Worm (Caenorhabditis elegans) whole organism, L3 larva: ENCODE measurements around the gene R05D3.12.
A peak's percentile ranks its signal among the peaks of the same experiment; 100 is the strongest.

Experiments
- R02D3.7 ChIP-seq: fragments of 150-350 bp; optimal IDR thresholded peaks from 2 replicates; lab custom pipeline; 2014; ENCODE audit warnings: missing biosample characterization, missing genetic modification characterization
- ZK546.5 ChIP-seq: sonication (generic microtip); optimal IDR thresholded peaks from 2 replicates; lab custom pipeline; 2017; ENCODE audit warnings: missing biosample characterization, missing genetic modification characterization
- ama-1 ChIP-seq: fragments of 150-350 bp; optimal IDR thresholded peaks from 2 replicates; lab custom pipeline; 2018
- ceh-82 ChIP-seq: fragments of 150-350 bp; optimal IDR thresholded peaks from 2 replicates; lab custom pipeline; 2014; ENCODE audit warnings: missing biosample characterization, missing genetic modification characterization
- ceh-9 ChIP-seq: sonication (generic microtip); optimal IDR thresholded peaks from 2 replicates; lab custom pipeline; 2018; ENCODE audit warnings: missing biosample characterization, missing genetic modification characterization
- egl-5 ChIP-seq: fragments of 150-350 bp; optimal IDR thresholded peaks from 2 replicates; lab custom pipeline; 2017; ENCODE audit warnings: missing biosample characterization, missing genetic modification reagents, missing genetic modification characterization, inconsistent platforms
- elt-1 ChIP-seq: fragments of 150-350 bp; optimal IDR thresholded peaks from 2 replicates; lab custom pipeline; 2014; ENCODE audit warnings: missing biosample characterization, missing genetic modification characterization
- elt-2 ChIP-seq: sonication (generic microtip); optimal IDR thresholded peaks from 2 replicates; lab custom pipeline; 2016; ENCODE audit warnings: missing genetic modification reagents, mild to moderate bottlenecking, missing genetic modification characterization, missing compliant biosample characterization
- elt-3 ChIP-seq, 3 experiments: fragments of 150-350 bp in 1 of 3; sonication (generic microtip) in 2 of 3; optimal IDR thresholded peaks; 2 replicates in 2 of 3; 4 replicates in 1 of 3; lab custom pipeline; 2014 to 2017; ENCODE audit warnings: missing biosample characterization in 3 of 3, missing genetic modification characterization in 3 of 3
- fkh-10 ChIP-seq: sonication (generic microtip); optimal IDR thresholded peaks from 2 replicates; lab custom pipeline; 2017; ENCODE audit warnings: missing biosample characterization, missing genetic modification reagents, missing genetic modification characterization
- fkh-2 ChIP-seq: fragments of 150-350 bp; optimal IDR thresholded peaks from 2 replicates; lab custom pipeline; 2014; ENCODE audit warnings: missing biosample characterization, missing genetic modification reagents, missing genetic modification characterization
- fos-1 ChIP-seq: fragments of 150-350 bp; optimal IDR thresholded peaks from 2 replicates; lab custom pipeline; 2014; ENCODE audit warnings: missing biosample characterization, missing genetic modification characterization
- jun-1 ChIP-seq: fragments of 150-350 bp; optimal IDR thresholded peaks from 2 replicates; lab custom pipeline; 2014; ENCODE audit warnings: missing biosample characterization, missing genetic modification reagents, missing genetic modification characterization
- lin-15B ChIP-seq: fragments of 150-350 bp; optimal IDR thresholded peaks from 2 replicates; lab custom pipeline; 2014; ENCODE audit warnings: missing biosample characterization, missing genetic modification characterization
- lsy-12 ChIP-seq: sonication (generic microtip); optimal IDR thresholded peaks from 2 replicates; lab custom pipeline; 2016; ENCODE audit warnings: mild to moderate bottlenecking, missing genetic modification characterization, missing compliant biosample characterization
- nfya-1 ChIP-seq: sonication (generic microtip); optimal IDR thresholded peaks from 2 replicates; lab custom pipeline; 2017; ENCODE audit warnings: missing genetic modification characterization, mild to moderate bottlenecking, missing compliant biosample characterization, antibody characterized with exemption, moderate library complexity; ENCODE audit not compliant: insufficient read depth
- nhr-12 ChIP-seq: fragments of 150-350 bp; optimal IDR thresholded peaks from 2 replicates; lab custom pipeline; 2014; ENCODE audit warnings: missing biosample characterization, missing genetic modification characterization
- nhr-23 ChIP-seq: fragments of 150-350 bp; optimal IDR thresholded peaks from 2 replicates; lab custom pipeline; 2014; ENCODE audit warnings: missing biosample characterization, missing genetic modification reagents, missing genetic modification characterization
- nhr-237 ChIP-seq: fragments of 150-350 bp; optimal IDR thresholded peaks from 2 replicates; lab custom pipeline; 2014; ENCODE audit warnings: missing biosample characterization, missing genetic modification characterization
- nhr-25 ChIP-seq: sonication (generic microtip); optimal IDR thresholded peaks from 2 replicates; lab custom pipeline; 2017; ENCODE audit warnings: missing biosample characterization, missing genetic modification characterization
- nhr-28 ChIP-seq: fragments of 150-350 bp; optimal IDR thresholded peaks from 2 replicates; lab custom pipeline; 2014; ENCODE audit warnings: missing biosample characterization, missing genetic modification characterization
- nhr-43 ChIP-seq: sonication (generic microtip); optimal IDR thresholded peaks from 2 replicates; lab custom pipeline; 2016; ENCODE audit warnings: mild to moderate bottlenecking, missing genetic modification characterization, missing compliant biosample characterization; ENCODE audit not compliant: poor library complexity, severe bottlenecking
- nhr-76 ChIP-seq: fragments of 150-350 bp; sonication (generic microtip); optimal IDR thresholded peaks from 5 replicates; lab custom pipeline; 2014; ENCODE audit warnings: missing biosample characterization, missing genetic modification characterization
- nhr-77 ChIP-seq: fragments of 150-350 bp; optimal IDR thresholded peaks from 2 replicates; lab custom pipeline; 2014; ENCODE audit warnings: missing biosample characterization, missing genetic modification characterization
- pha-4 ChIP-seq: fragments of 150-350 bp; optimal IDR thresholded peaks from 2 replicates; lab custom pipeline; 2014; ENCODE audit warnings: missing biosample characterization, missing genetic modification reagents, missing genetic modification characterization
- pqm-1 ChIP-seq: fragments of 150-350 bp; optimal IDR thresholded peaks from 2 replicates; lab custom pipeline; 2017; ENCODE audit warnings: missing biosample characterization, missing genetic modification characterization, inconsistent platforms
- sea-2 ChIP-seq: fragments of 150-350 bp; sonication (generic microtip); optimal IDR thresholded peaks from 4 replicates; lab custom pipeline; 2014; ENCODE audit warnings: missing biosample characterization, missing genetic modification reagents, missing genetic modification characterization
- skn-1 ChIP-seq: fragments of 150-350 bp; optimal IDR thresholded peaks from 2 replicates; lab custom pipeline; 2014; ENCODE audit warnings: missing biosample characterization, missing genetic modification characterization
- snpc-4 ChIP-seq: fragments of 150-350 bp; optimal IDR thresholded peaks from 2 replicates; lab custom pipeline; 2014; ENCODE audit warnings: missing biosample characterization, missing genetic modification characterization
- tbx-2 ChIP-seq: sonication (generic microtip); optimal IDR thresholded peaks from 2 replicates; lab custom pipeline; 2016; ENCODE audit warnings: mild to moderate bottlenecking, missing genetic modification characterization, missing compliant biosample characterization
- unc-39 ChIP-seq: sonication (generic microtip); optimal IDR thresholded peaks from 4 replicates; lab custom pipeline; 2017; ENCODE audit warnings: missing biosample characterization, missing genetic modification characterization
- unc-62 ChIP-seq: fragments of 150-350 bp; sonication (generic microtip); optimal IDR thresholded peaks from 4 replicates; lab custom pipeline; 2014; ENCODE audit warnings: missing biosample characterization, missing genetic modification reagents, missing genetic modification characterization
- ztf-11 ChIP-seq: fragments of 150-350 bp; optimal IDR thresholded peaks from 2 replicates; lab custom pipeline; 2014; ENCODE audit warnings: missing biosample characterization, missing genetic modification characterization
- ztf-4 ChIP-seq: fragments of 150-350 bp; optimal IDR thresholded peaks from 2 replicates; lab custom pipeline; 2014; ENCODE audit warnings: missing biosample characterization, missing genetic modification characterization

Gene R05D3.12

DNA sequence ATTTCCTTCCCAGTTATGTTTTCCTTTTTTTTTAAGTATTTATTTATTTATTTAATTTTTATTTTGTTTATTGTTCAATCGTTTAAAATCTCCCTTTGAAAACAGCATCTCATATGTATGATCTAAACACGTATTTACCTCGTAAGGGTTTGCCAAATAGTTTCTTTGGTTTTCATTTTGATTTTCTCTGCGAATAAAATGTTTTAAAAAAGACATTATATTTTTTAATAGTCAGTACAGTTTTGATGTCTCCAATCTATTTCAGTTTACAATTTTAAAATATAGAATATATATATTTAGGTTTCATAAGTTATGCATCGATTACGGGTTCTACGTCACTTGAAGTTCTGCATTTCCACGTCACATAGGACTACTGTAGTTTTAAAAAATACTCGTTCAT, at the start of gene R05D3.12:
TSS of gene R05D3.12 (plus strand) at position 301 of the 400 bp plus-strand sequence.
- TF ChIP-seq snpc-4, result no peak
- TF ChIP-seq tbx-2 (tag; lab: Kevin White, UChicago), result no peak
- no peak for TF ChIP-seq sea-2 (GFP tag; lab: Kevin White, UChicago)
- no peak for TF ChIP-seq jun-1 (tag; lab: Kevin White, UChicago)
- no peak for TF ChIP-seq pha-4 (tag; lab: Kevin White, UChicago)
- TF ChIP-seq fos-1, result no peak
- no peak for TF ChIP-seq ama-1 (lab: Kevin White, UChicago)

DNA sequence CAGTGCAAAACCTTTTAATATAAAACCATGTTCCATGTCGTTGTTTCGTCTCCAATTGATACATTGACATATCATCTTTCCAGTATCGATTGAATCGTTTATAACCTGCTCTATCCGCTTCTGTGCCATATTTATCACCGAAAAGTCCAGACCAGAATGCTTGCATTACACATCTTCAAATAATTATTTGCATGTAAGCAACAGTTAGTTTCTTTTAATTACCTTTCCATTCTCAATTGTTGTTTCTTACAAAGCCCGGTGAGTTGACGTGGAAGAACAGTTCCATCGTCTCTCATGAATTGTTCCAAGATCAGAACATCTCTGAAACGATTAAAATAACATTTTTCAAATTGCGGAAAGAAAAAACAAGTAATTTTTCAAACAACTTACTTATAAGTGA, 49.5 kb upstream of the R05D3.12 start, which contains the start of gene iglr-2:
TSS of gene iglr-2 (minus strand) at position 101 of the 400 bp plus-strand sequence.
- TF ChIP-seq fkh-2 (tag; lab: Kevin White, UChicago) (no peak), ZK546.5 (tag; lab: Kevin White, UChicago) (no peak), nhr-43 (no peak), nhr-23 (no peak), nhr-76 (tag; lab: Kevin White, UChicago) (no peak), elt-2 (tag; lab: Kevin White, UChicago) (no peak), egl-5 (tag; lab: Kevin White, UChicago) (no peak), nhr-237 (tag; lab: Kevin White, UChicago) (no peak), elt-3 (tag; optimal IDR thresholded peaks at IDR 0.05; lab: Kevin White, UChicago) (no peak), nhr-25 (no peak), fkh-10 (GFP tag; lab: Kevin White, UChicago) (no peak), nhr-28 (tag; lab: Kevin White, UChicago) (no peak), nhr-12 (no peak), nfya-1 (tag; lab: Kevin White, UChicago) (no peak), R02D3.7 (tag; lab: Kevin White, UChicago) (no peak), ceh-82 (tag; lab: Kevin White, UChicago) (no peak), ceh-9 (no peak), sea-2 (GFP tag; lab: Kevin White, UChicago) (no peak), pqm-1 (tag; lab: Kevin White, UChicago) (no peak)

DNA sequence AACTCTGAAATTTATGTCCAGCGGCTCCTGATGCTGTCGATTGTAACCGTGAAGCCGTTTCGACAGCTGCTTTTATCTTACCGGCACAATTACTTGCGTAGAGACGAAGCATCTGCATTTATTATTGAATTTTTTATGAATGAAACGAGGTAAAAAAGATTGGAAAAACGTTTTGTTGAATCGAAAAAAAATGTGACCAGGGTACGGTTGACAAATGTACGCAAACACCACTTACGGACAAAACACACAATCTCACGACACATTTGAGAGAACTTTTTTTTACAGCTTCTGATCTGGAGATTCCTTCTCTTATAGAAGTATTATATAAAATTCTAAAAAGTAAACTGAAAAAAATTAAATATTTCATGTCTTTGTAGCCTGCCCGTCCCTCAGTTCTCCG, 49.0 kb upstream of the R05D3.12 start, which contains the start of the genes mrps-18A and ZC262.2:
TSS of gene mrps-18A (minus strand) at position 141 of the 400 bp plus-strand sequence.
TSS of gene ZC262.2 (plus strand) at position 284 of the 400 bp plus-strand sequence.
- TF ChIP-seq lin-15B (tag; lab: Kevin White, UChicago), result peak; percentile 14
- peak; percentile 5 for TF ChIP-seq nhr-23
- TF ChIP-seq ama-1 (lab: Kevin White, UChicago), result no peak
- TF ChIP-seq skn-1 (tag; lab: Kevin White, UChicago), result no peak
- no peak for TF ChIP-seq snpc-4
- TF ChIP-seq nfya-1 (tag; lab: Kevin White, UChicago), result peak; percentile 76
- peak; percentile 63 for TF ChIP-seq pha-4 (tag; lab: Kevin White, UChicago)

DNA sequence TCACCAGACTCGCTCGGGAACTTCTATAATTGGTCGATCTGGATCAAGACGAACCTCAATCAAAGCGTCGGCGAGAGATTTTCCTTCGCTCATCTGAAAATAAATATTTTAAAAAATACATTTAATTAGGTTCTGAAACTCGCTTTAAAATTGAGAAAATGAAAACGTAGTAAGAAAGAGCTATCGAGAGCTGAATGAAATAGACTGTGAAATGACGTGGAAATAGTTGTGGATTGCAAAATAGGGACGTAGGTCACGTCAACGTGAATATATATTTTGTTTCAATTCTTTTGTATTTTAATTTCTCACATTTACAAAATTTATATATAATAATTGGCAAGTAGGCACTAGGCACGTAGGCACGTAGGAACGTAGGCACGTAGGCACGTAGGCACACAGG, 46.3 kb upstream of the R05D3.12 start, which contains the start of gene ZC262.4:
TSS of gene ZC262.4 (minus strand) at position 101 of the 400 bp plus-strand sequence.
- TF ChIP-seq lsy-12 (tag; lab: Kevin White, UChicago) (no peak), nhr-77 (tag; lab: Kevin White, UChicago) (no peak), nhr-76 (tag; lab: Kevin White, UChicago) (no peak), unc-62 (GFP tag; lab: Kevin White, UChicago) (no peak), elt-2 (tag; lab: Kevin White, UChicago) (no peak), nhr-12 (no peak), nhr-43 (no peak), ztf-4 (no peak), unc-39 (tag; lab: Kevin White, UChicago) (no peak), elt-3 (tag; optimal IDR thresholded peaks at IDR 0.05; lab: Kevin White, UChicago) (no peak), jun-1 (tag; lab: Kevin White, UChicago) (no peak), nfya-1 (tag; lab: Kevin White, UChicago) (no peak), skn-1 (tag; lab: Kevin White, UChicago) (no peak), R02D3.7 (tag; lab: Kevin White, UChicago) (no peak), lin-15B (tag; lab: Kevin White, UChicago) (no peak), snpc-4 (no peak), ZK546.5 (tag; lab: Kevin White, UChicago) (no peak), ceh-82 (tag; lab: Kevin White, UChicago) (no peak), elt-1 (tag; lab: Kevin White, UChicago) (no peak), ztf-11 (no peak)
